Fruit fly (Drosophila melanogaster): ENCODE results near the gene RIOK1.

RIOK1 gene

DNA sequence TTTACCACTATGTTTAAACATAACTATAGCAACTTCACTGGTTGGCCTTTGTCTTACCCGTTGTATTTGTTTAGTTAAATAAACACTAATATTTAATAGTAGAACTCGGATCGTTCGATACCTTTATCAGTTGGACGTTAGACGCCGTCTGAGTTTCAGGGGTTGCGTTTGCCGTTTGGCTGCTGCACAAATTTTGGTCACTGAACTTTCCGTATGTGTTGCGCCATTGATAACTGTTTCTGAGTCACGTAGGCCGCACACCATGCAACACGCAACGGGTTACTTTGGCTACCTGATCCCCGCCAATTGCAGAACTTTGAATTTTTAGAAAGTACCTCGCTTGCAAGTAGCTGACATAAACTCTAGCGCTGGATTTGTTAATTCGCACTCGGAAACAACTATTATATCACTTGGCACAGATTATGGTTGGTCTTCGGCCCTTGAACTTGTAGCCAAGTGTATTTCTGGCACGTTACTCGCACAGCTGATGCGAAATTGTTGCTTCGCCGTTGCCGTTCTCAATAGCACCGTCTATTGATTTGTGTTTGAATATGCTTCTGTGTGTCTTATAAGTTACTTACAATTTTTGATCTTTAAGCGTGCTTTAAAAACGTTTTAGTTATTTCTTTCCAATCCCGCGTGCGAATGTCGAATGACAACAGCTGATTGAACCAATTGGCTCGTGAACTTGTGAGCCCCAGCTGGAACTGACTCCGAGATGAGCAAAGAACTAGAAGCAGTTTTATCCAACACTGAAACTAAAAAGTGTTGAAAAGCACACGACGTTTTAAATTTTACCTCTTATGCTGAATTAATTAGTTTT is 48.2 kb upstream of the RIOK1 start, which contains the start of gene Dph1 (continued):
- TF ChIP-seq kah (GFP tag; optimal IDR thresholded peaks at IDR 0.05) (peak; percentile 5), CG34376 (GFP tag; optimal IDR thresholded peaks at IDR 0.05) (peak; percentile 77), her (GFP tag; optimal IDR thresholded peaks at IDR 0.05) (peak; percentile 81), CG7928 (GFP tag; optimal IDR thresholded peaks at IDR 0.05) (peak; percentile 14), Nf-YC (tag; optimal IDR thresholded peaks at IDR 0.05) (peak; percentile 66), ind (GFP tag; optimal IDR thresholded peaks at IDR 0.05) (peak; percentile 88), Mes4 (GFP tag; optimal IDR thresholded peaks at IDR 0.05) (peak; percentile 80), usp (GFP tag; optimal IDR thresholded peaks at IDR 0.05) (no peak), MBD-R2 (GFP tag; IDR thresholded peaks at IDR 0.05) (peak; percentile 70), ci (GFP tag; IDR thresholded peaks at IDR 0.05) (peak; percentile 95), grau (tag; optimal IDR thresholded peaks at IDR 0.05) (peak; percentile 78), Side (GFP tag; optimal IDR thresholded peaks at IDR 0.05) (peak; percentile 87), sr (GFP tag; IDR thresholded peaks at IDR 0.05) (no peak; the same call in 1 of the 3 replicates), inv (GFP tag; IDR thresholded peaks at IDR 0.05; ENCODE audit: partially characterized antibody) (peak; percentile 31; the same call in 1 of the 2 replicates), Neu2 (GFP tag; optimal IDR thresholded peaks at IDR 0.05; ENCODE audit: borderline replicate concordance) (no peak), Eip74EF (GFP tag; optimal IDR thresholded peaks at IDR 0.05) (peak in 1 of 2 experiments; percentile 88), Meics (GFP tag; optimal IDR thresholded peaks at IDR 0.05) (peak; percentile 88), amos (GFP tag; IDR thresholded peaks at IDR 0.05; ENCODE audit: partially characterized antibody) (peak; percentile 70; the same call in 1 of the 2 replicates), ase (GFP tag; IDR thresholded peaks at IDR 0.05) (peak; percentile 78; the same call in 2 of the 3 replicates), zen2 (GFP tag; IDR thresholded peaks at IDR 0.05; ENCODE audit: partially characterized antibody) (no peak), CG4730 (GFP tag; IDR thresholded peaks at IDR 0.05) (peak; percentile 72), eyg (GFP tag; optimal IDR thresholded peaks at IDR 0.05) (peak; percentile 80), CG12219 (GFP tag; optimal IDR thresholded peaks at IDR 0.05) (peak; percentile 89), CG12744 (GFP tag; optimal IDR thresholded peaks at IDR 0.05) (peak; percentile 42), pho (GFP tag; optimal IDR thresholded peaks at IDR 0.05) (peak; percentile 70), lilli (GFP tag; optimal IDR thresholded peaks at IDR 0.05) (peak; percentile 87), hbn (GFP tag; IDR thresholded peaks at IDR 0.05; ENCODE audit: partially characterized antibody) (no peak), tin (GFP tag; optimal IDR thresholded peaks at IDR 0.05) (peak; percentile 83), CG13624 (GFP tag; optimal IDR thresholded peaks at IDR 0.05) (peak; percentile 85), CG13894 (tag; optimal IDR thresholded peaks at IDR 0.05) (peak; percentile 17), nau (GFP tag; optimal IDR thresholded peaks at IDR 0.05) (peak; percentile 72), CG10979 (tag; optimal IDR thresholded peaks at IDR 0.05) (peak; percentile 88), CG18619 (GFP tag; optimal IDR thresholded peaks at IDR 0.05) (peak; percentile 78), Doc2 (GFP tag; IDR thresholded peaks at IDR 0.05) (no peak), CG42726 (GFP tag; IDR thresholded peaks at IDR 0.05; ENCODE audit: partially characterized antibody) (no peak), vvl (GFP tag; IDR thresholded peaks at IDR 0.05) (peak; percentile 85), pnt (GFP tag; optimal IDR thresholded peaks at IDR 0.05) (peak; percentile 68), CG12299 (tag; optimal IDR thresholded peaks at IDR 0.05) (peak; percentile 27), NC2α (GFP tag; optimal IDR thresholded peaks at IDR 0.05) (peak; percentile 79), nmo (GFP tag; optimal IDR thresholded peaks at IDR 0.05) (peak; percentile 82), CG12659 (GFP tag; optimal IDR thresholded peaks at IDR 0.05) (peak; percentile 89), lov (optimal IDR thresholded peaks at IDR 0.05) (no peak), lov (GFP tag; IDR thresholded peaks at IDR 0.05) (peak; percentile 67; the same call in 1 of the 3 replicates), lab (GFP tag; optimal IDR thresholded peaks at IDR 0.05) (peak; percentile 88), CG12942 (GFP tag; optimal IDR thresholded peaks at IDR 0.05) (peak; percentile 58), GATAe (GFP tag; conservative IDR thresholded peaks at IDR 0.05) (no peak), Atf3 (GFP tag; optimal IDR thresholded peaks at IDR 0.05) (peak; percentile 66), CG6813 (GFP tag; optimal IDR thresholded peaks at IDR 0.05) (peak; percentile 84)
